Fruit fly (Drosophila melanogaster) Kc167 (cell line): ENCODE results near the gene 825-Oak.
"Not testable (repeated sequence)": the region's sequence is repeated elsewhere in the genome, so short reads cannot be mapped to it uniquely, and the experiment has no call there.

Source experiments
- Myc ChIP-seq: fragments of >200 bp; optimal IDR thresholded peaks from 2 replicates; lab custom pipeline; 2017; ENCODE audit warnings: missing external identifiers
- Sin3A ChIP-seq: fragments of >200 bp; optimal IDR thresholded peaks from 2 replicates; lab custom pipeline; 2018; ENCODE audit warnings: missing external identifiers
- h ChIP-seq: fragments of >200 bp; optimal IDR thresholded peaks from 3 replicates; lab custom pipeline; 2018; ENCODE audit warnings: missing external identifiers
- insv ChIP-seq: fragments of >200 bp; optimal IDR thresholded peaks from 3 replicates; lab custom pipeline; 2018; ENCODE audit warnings: missing external identifiers
- psq ChIP-seq: fragments of >200 bp; optimal IDR thresholded peaks from 2 replicates; lab custom pipeline; 2017; ENCODE audit warnings: missing external identifiers
- ttk ChIP-seq: sonication (Bioruptor generic); optimal IDR thresholded peaks from 2 replicates; lab custom pipeline; 2017; ENCODE audit warnings: missing external identifiers

825-Oak gene

DNA sequence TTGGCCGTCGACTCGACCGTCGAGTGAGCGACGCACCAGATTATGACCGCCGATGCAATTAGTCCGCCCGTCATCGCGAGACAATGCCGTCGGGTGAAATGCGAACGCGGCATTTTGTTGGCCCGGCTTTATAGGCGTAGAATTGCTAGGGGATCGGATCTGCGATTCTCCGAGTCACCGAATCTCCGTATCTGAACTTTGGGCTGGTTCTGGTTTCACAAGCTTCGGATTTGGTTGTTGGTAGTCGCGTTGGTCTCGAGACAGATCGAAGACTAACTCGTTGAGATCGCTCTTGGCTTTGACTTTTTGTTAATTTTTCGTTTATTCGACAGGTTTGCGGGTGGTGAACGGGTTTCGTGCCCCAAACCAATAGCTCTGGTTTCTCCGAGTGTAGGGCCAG lies 24.6 kb upstream of the 825-Oak start:
- TF ChIP-seq Myc (lab: Kevin White, UChicago) (no peak), h (lab: Kevin White, UChicago) (no peak), ttk (lab: Kevin White, UChicago) (no peak), insv (lab: Kevin White, UChicago) (no peak), Sin3A (lab: Kevin White, UChicago) (no peak), psq (lab: Kevin White, UChicago) (no peak)

- TF ChIP-seq psq (lab: Kevin White, UChicago) = no peak
- TF ChIP-seq Sin3A (lab: Kevin White, UChicago) = no peak
- no peak for TF ChIP-seq Myc (lab: Kevin White, UChicago)
- TF ChIP-seq h (lab: Kevin White, UChicago) = no peak
- TF ChIP-seq insv (lab: Kevin White, UChicago) = no peak
- TF ChIP-seq ttk (lab: Kevin White, UChicago) = no peak
Observed at dm6 chr3L:19495991-19496588, 24.1 kb upstream of the 825-Oak start.

dm6 chr3L:19494954-19495353 lies 22.9 kb upstream of the 825-Oak start:
- TF ChIP-seq ttk (lab: Kevin White, UChicago) (no peak), Sin3A (lab: Kevin White, UChicago) (no peak), insv (lab: Kevin White, UChicago) (no peak), Myc (lab: Kevin White, UChicago) (no peak), psq (lab: Kevin White, UChicago) (no peak), h (lab: Kevin White, UChicago) (no peak)

DNA sequence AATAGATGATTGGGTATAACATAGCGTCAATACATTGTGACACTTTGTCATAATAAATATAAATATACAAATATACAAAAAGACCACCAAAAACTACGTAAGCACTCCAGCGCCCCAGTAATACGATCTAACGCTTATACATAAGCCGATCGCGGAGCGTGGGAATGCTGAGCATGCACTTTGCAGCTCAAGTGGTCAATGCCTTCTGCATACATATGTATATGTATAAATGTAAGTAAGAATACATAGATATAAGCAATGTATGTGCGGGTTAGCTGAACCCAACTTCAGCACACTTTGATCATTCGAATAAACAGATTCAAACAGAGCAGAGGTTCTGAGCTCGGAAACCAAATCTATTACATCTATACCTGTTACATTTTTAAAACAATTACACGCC lies 15.2 kb upstream of the 825-Oak start, which contains the start of gene CG32212:
Gene CG32212 (plus strand): TSS at position 301 of the 400 bp plus-strand sequence.
- not testable (repeated sequence) for TF ChIP-seq psq, ttk, h (lab: Kevin White, UChicago)

- no peak for TF ChIP-seq insv (lab: Kevin White, UChicago)
- TF ChIP-seq Sin3A (lab: Kevin White, UChicago) = no peak
- TF ChIP-seq psq (lab: Kevin White, UChicago) = no peak
- no peak for TF ChIP-seq Myc (lab: Kevin White, UChicago)
- TF ChIP-seq ttk (lab: Kevin White, UChicago) = no peak
- TF ChIP-seq h (lab: Kevin White, UChicago) = no peak
Observed at dm6 chr3L:19486398-19486797, 14.4 kb upstream of the 825-Oak start, which contains the start of gene brv1. brv1 (minus strand) TSS chr3L:19486498.

- no peak for TF ChIP-seq Sin3A (lab: Kevin White, UChicago)
- TF ChIP-seq Myc (lab: Kevin White, UChicago) = no peak
- no peak for TF ChIP-seq ttk (lab: Kevin White, UChicago)
- TF ChIP-seq psq (lab: Kevin White, UChicago) = no peak
- no peak for TF ChIP-seq insv (lab: Kevin White, UChicago)
- no peak for TF ChIP-seq h (lab: Kevin White, UChicago)
Observed at dm6 chr3L:19483007-19483406, 11.0 kb upstream of the 825-Oak start.

DNA sequence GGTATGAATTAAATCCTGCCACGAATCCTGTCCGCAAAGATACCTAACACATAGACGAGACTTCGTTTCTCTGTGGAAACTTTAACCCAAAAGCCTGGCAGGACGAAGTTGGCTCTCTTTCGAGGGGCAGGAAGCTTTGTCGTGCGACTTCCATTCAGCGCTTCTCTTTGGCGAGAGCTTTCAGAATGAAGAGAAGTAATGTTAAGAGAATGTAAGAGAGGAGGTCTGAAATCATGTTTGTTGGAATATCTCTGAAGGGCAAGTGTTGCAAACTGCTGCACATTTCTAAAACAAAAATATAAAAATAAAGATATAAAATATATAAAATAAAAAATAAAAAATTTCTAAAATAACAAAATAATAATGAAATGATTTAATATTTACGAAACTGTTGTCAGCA lies 10.0 kb upstream of the 825-Oak start:
- TF ChIP-seq Myc (lab: Kevin White, UChicago) = no peak
- TF ChIP-seq h (lab: Kevin White, UChicago) = no peak
- no peak for TF ChIP-seq Sin3A (lab: Kevin White, UChicago)
- TF ChIP-seq insv (lab: Kevin White, UChicago) = no peak
- no peak for TF ChIP-seq psq (lab: Kevin White, UChicago)
- TF ChIP-seq ttk (lab: Kevin White, UChicago) = no peak

DNA sequence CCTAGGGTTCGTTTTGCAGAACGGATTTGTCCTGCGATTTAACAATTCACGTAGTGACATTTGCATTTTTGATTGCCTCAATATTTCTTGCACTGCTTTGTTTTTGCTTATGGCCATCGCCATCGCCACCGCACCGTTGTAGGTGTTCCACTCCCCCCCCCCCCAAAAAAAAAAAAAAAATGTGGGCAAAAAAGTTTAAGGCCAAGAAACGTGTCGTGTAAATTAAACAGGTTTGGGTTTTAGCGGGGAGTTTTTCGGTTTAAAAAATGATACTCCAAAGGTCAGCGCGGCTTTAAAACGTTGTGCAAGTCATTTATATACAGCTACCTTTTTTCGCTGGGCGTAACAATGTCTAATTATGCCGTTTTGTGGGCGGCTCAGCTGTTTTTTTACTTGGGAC lies 9.2 kb upstream of the 825-Oak start:
- no peak for TF ChIP-seq Sin3A (lab: Kevin White, UChicago)

DNA sequence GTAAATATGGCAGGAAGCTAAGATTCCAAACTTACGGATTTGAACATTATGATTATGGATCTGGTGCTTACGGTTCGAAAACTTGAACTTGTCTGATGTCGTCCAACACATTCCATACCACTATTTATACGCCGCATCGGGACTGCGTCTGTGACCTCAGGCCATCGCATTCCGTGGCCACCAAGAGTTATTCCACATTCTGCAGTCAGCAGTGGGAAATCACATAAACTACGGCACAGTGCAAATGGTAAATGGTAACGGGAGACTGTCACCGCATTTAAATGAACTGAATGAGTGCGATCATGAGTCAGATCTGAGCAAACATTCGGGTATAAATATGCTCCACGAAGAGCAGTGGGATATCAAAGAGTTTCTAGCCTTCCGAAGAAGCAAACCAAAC lies 3.5 kb upstream of the 825-Oak start, which contains the start of the genes CG18294 and CG32213:
Gene CG18294 (minus strand): TSS at position 101 of the 400 bp plus-strand sequence.
Gene CG32213 (plus strand): TSS at position 362 of the 400 bp plus-strand sequence.
- TF ChIP-seq insv, h, ttk (lab: Kevin White, UChicago): not testable (repeated sequence)

dm6 chr3L:19466979-19467378 lies 5.0 kb downstream of the 825-Oak start, which contains the start of the genes CG14096 and CG32214:
CG14096 (minus strand) TSS chr3L:19467079.
CG32214 (plus strand) TSS chr3L:19467346.
- not testable (repeated sequence) for TF ChIP-seq Sin3A, psq, h (lab: Kevin White, UChicago)

- TF ChIP-seq insv (lab: Kevin White, UChicago) (no peak), psq (lab: Kevin White, UChicago) (no peak), Sin3A (lab: Kevin White, UChicago) (no peak), ttk (lab: Kevin White, UChicago) (no peak), h (lab: Kevin White, UChicago) (no peak), Myc (lab: Kevin White, UChicago) (no peak)
Observed at dm6 chr3L:19464659-19465058, 7.4 kb downstream of the 825-Oak start, which contains the start of gene CG14095. CG14095 (minus strand) TSS chr3L:19464759.
